Fruit fly (Drosophila melanogaster) whole organism: Measurements from ENCODE around the gene CG4629.

Experiments
- CG8478 ChIP-seq: fragments of >200 bp; optimal IDR thresholded peaks from 2 replicates; lab custom pipeline; 2018; ENCODE audit warnings: inconsistent platforms
- EcR ChIP-seq, 2 experiments: fragments of >200 bp; optimal IDR thresholded peaks; 2 replicates each; lab custom pipeline; 2017; ENCODE audit warnings: missing biosample characterization in 2 of 2, missing genetic modification characterization in 2 of 2, missing genetic modification reagents in 2 of 2
- pan ChIP-seq: fragments of >200 bp; optimal IDR thresholded peaks from 2 replicates; lab custom pipeline; 2017
- psq ChIP-seq: fragments of >200 bp; optimal IDR thresholded peaks from 2 replicates; lab custom pipeline; 2017

DNA sequence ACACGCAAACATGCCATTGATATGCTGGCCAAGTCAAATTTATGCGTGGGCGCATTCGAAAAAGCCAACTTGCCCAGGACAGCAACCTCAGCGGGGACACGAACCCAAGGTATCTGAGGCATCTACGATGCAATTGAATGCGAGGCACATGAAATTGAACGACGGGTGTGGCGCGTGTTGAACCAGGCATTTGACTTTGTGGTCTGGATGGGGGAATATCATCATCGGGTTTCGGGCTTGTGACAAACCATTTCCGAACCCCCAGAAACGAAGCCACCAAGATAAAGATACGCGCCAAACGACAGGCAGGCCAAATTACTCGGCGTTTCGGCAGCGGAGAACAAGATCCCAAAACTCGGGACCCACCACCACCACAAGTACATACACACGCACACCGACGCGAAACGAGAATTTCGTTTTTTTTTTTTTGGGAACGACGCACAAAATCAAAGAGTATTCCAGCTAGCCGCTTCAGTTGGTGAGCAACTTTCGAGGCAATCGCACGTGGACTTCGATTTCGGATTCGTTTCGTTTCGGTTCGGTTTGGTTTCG lies 40.5 kb upstream of the CG4629 start, which contains the start of gene MFS3:
- TF ChIP-seq EcR (GFP tag; optimal IDR thresholded peaks at IDR 0.05; lab: Kevin White, UChicago) (no peak), pan (lab: Kevin White, UChicago) (no peak), psq (no peak), CG8478 (no peak)
